Worm (Caenorhabditis elegans) whole organism, L2 larva: ENCODE data around the gene tbb-1.

Experiments used
- F13H6.1 ChIP-seq: sonication (generic microtip); optimal IDR thresholded peaks from 2 replicates; lab custom pipeline; 2016; ENCODE audit warnings: missing genetic modification characterization, missing compliant biosample characterization
- R02D3.7 ChIP-seq: fragments of 150-350 bp; optimal IDR thresholded peaks from 2 replicates; lab custom pipeline; 2014; ENCODE audit warnings: missing biosample characterization, missing genetic modification characterization
- aly-2 ChIP-seq: fragments of 150-350 bp; optimal IDR thresholded peaks from 2 replicates; lab custom pipeline; 2014; ENCODE audit warnings: missing biosample characterization, missing genetic modification characterization
- ama-1 ChIP-seq: fragments of 150-350 bp; optimal IDR thresholded peaks from 2 replicates; lab custom pipeline; 2018; ENCODE audit warnings: inconsistent platforms
- lin-13 ChIP-seq: fragments of 150-350 bp; optimal IDR thresholded peaks from 2 replicates; lab custom pipeline; 2014; ENCODE audit warnings: missing biosample characterization, missing genetic modification reagents, missing genetic modification characterization
- nhr-11 ChIP-seq: fragments of 150-350 bp; optimal IDR thresholded peaks from 2 replicates; lab custom pipeline; 2014; ENCODE audit warnings: missing biosample characterization, missing genetic modification characterization
- nhr-129 ChIP-seq: fragments of 150-350 bp; optimal IDR thresholded peaks from 2 replicates; lab custom pipeline; 2014; ENCODE audit warnings: missing biosample characterization, missing genetic modification characterization
- nhr-23 ChIP-seq: fragments of 150-350 bp; optimal IDR thresholded peaks from 2 replicates; lab custom pipeline; 2014; ENCODE audit warnings: missing biosample characterization, missing genetic modification reagents, missing genetic modification characterization
- nhr-77 ChIP-seq: fragments of 150-350 bp; optimal IDR thresholded peaks from 2 replicates; lab custom pipeline; 2014; ENCODE audit warnings: missing biosample characterization, missing genetic modification characterization
- peb-1 ChIP-seq: fragments of 150-350 bp; optimal IDR thresholded peaks from 2 replicates; lab custom pipeline; 2014; ENCODE audit warnings: missing biosample characterization, missing genetic modification characterization
- skn-1 ChIP-seq: sonication (generic microtip); optimal IDR thresholded peaks from 2 replicates; lab custom pipeline; 2017; ENCODE audit warnings: missing biosample characterization, missing genetic modification characterization
- snpc-4 ChIP-seq: fragments of 150-350 bp; optimal IDR thresholded peaks from 2 replicates; lab custom pipeline; 2014; ENCODE audit warnings: missing biosample characterization, missing genetic modification characterization
- unc-39 ChIP-seq: fragments of 150-350 bp; optimal IDR thresholded peaks from 2 replicates; lab custom pipeline; 2014; ENCODE audit warnings: missing biosample characterization, missing genetic modification characterization

ce11 chrIII:10734511-10735233, 7.6 kb downstream of the tbb-1 start:
- TF ChIP-seq unc-39 (tag; lab: Kevin White, UChicago): no peak
- TF ChIP-seq F13H6.1: no peak
- no peak for TF ChIP-seq nhr-77 (tag; lab: Kevin White, UChicago)
- TF ChIP-seq nhr-129 (tag; lab: Kevin White, UChicago): no peak
- no peak for TF ChIP-seq snpc-4 (tag; lab: Kevin White, UChicago)
- TF ChIP-seq ama-1 (lab: Kevin White, UChicago): no peak
- no peak for TF ChIP-seq skn-1
- no peak for TF ChIP-seq lin-13 (GFP tag; lab: Kevin White, UChicago)
- TF ChIP-seq nhr-23: no peak
- TF ChIP-seq nhr-11: no peak
- TF ChIP-seq R02D3.7: no peak
- TF ChIP-seq aly-2 (tag; lab: Kevin White, UChicago): no peak
- TF ChIP-seq peb-1: no peak
